Fruit fly (Drosophila melanogaster) whole organism, pupa: Measurements from ENCODE around the gene RpL7A.

ENCODE experiments used
- CG32121 ChIP-seq: fragments of 200-800 bp; sonication (Bioruptor generic); IDR thresholded peaks from 2 replicates; pipeline ENCODE4 v1.3.6; 2022; ENCODE audit warnings: missing biosample characterization, missing genetic modification characterization
- CG34367 ChIP-seq: fragments of 200-800 bp; sonication (Bioruptor generic); optimal IDR thresholded peaks from 2 replicates; lab custom pipeline; 2018; ENCODE audit warnings: missing biosample characterization, mild to moderate bottlenecking, missing genetic modification characterization
- CG8159 ChIP-seq: fragments of 200-800 bp; sonication (Bioruptor generic); optimal IDR thresholded peaks from 3 replicates; lab custom pipeline; 2018; ENCODE audit warnings: missing biosample characterization, mild to moderate bottlenecking, missing genetic modification characterization, moderate library complexity
- CG8301 ChIP-seq: fragments of 200-800 bp; sonication (Bioruptor generic); optimal IDR thresholded peaks from 2 replicates; lab custom pipeline; 2018; ENCODE audit warnings: missing biosample characterization, mild to moderate bottlenecking, missing genetic modification characterization
- CG9948 ChIP-seq: fragments of 200-800 bp; sonication (Bioruptor generic); optimal IDR thresholded peaks from 2 replicates; lab custom pipeline; 2018; ENCODE audit warnings: missing biosample characterization, mild to moderate bottlenecking, missing genetic modification characterization, moderate library complexity
- D1 ChIP-seq: fragments of 200-800 bp; sonication (Bioruptor generic); optimal IDR thresholded peaks from 2 replicates; lab custom pipeline; 2018; ENCODE audit warnings: missing biosample characterization, mild to moderate bottlenecking, missing genetic modification characterization, moderate library complexity
- EcR ChIP-seq: fragments of 200-800 bp; sonication (Bioruptor generic); optimal IDR thresholded peaks from 3 replicates; lab custom pipeline; 2019; ENCODE audit warnings: missing biosample characterization, missing genetic modification characterization, mild to moderate bottlenecking, moderate library complexity, missing genetic modification reagents
- Pif1A ChIP-seq: fragments of 200-800 bp; sonication (Bioruptor generic); optimal IDR thresholded peaks from 3 replicates; lab custom pipeline; 2016; ENCODE audit warnings: missing biosample characterization, missing genetic modification characterization
- Pif1B ChIP-seq: fragments of 200-800 bp; sonication (Bioruptor generic); optimal IDR thresholded peaks from 3 replicates; lab custom pipeline; 2016; ENCODE audit warnings: missing biosample characterization, missing genetic modification characterization
- Snoo ChIP-seq: fragments of 200-800 bp; sonication (Bioruptor generic); optimal IDR thresholded peaks from 3 replicates; lab custom pipeline; 2017; ENCODE audit warnings: missing biosample characterization, mild to moderate bottlenecking, missing genetic modification characterization, inconsistent platforms
- fd96Ca ChIP-seq: fragments of 200-800 bp; sonication (Bioruptor generic); IDR thresholded peaks from 3 replicates; pipeline ENCODE4 v1.3.6; 2022; ENCODE audit warnings: missing biosample characterization, missing genetic modification characterization
- gl ChIP-seq: fragments of 200-800 bp; sonication (Bioruptor generic); optimal IDR thresholded peaks from 2 replicates; lab custom pipeline; 2018; ENCODE audit warnings: missing biosample characterization, mild to moderate bottlenecking, missing genetic modification characterization
- rn ChIP-seq: fragments of 200-800 bp; sonication (Bioruptor generic); IDR thresholded peaks from 2 replicates; pipeline ENCODE4 v1.3.6; 2022; ENCODE audit warnings: missing biosample characterization, missing genetic modification characterization

dm6 chrX:6540215-6540821, 7.2 kb upstream of the RpL7A start, which contains the start of gene CG34417:
- peak; percentile 32; the same call in 1 of the 2 replicates for TF ChIP-seq CG32121
- TF ChIP-seq CG9948: peak; percentile 72
- peak; percentile 67; the same call in 1 of the 3 replicates for TF ChIP-seq fd96Ca
- peak; percentile 26 for TF ChIP-seq EcR
- peak; percentile 77 for TF ChIP-seq Pif1B (GFP tag; lab: Kevin White, UChicago)
- peak; percentile 64 for TF ChIP-seq CG34367 (tag; lab: Kevin White, UChicago)
- peak; percentile 62 for TF ChIP-seq Snoo
- TF ChIP-seq gl: peak; percentile 42
- TF ChIP-seq CG8301: peak; percentile 72
- peak; percentile 29 for TF ChIP-seq D1 (tag; lab: Kevin White, UChicago)
- TF ChIP-seq rn (GFP tag; lab: Robert Waterston, UW): no peak
- peak; percentile 82 for TF ChIP-seq Pif1A (GFP tag; lab: Kevin White, UChicago)
- peak; percentile 83 for TF ChIP-seq CG8159 (tag; lab: Kevin White, UChicago)
